Worm (Caenorhabditis elegans) whole organism, early embryonic: ENCODE data around the gene T10G3.1.
"Not testable (repeated sequence)": the region's sequence is repeated elsewhere in the genome, so short reads cannot be mapped to it uniquely, and the experiment has no call there.

ENCODE experiments used
- B0310.2 ChIP-seq: sonication (generic microtip); optimal IDR thresholded peaks from 2 replicates; lab custom pipeline; 2016; ENCODE audit warnings: mild to moderate bottlenecking, missing genetic modification characterization, missing compliant biosample characterization
- F13C5.2 ChIP-seq: sonication (generic microtip); optimal IDR thresholded peaks from 2 replicates; lab custom pipeline; 2017; ENCODE audit warnings: mild to moderate bottlenecking, missing genetic modification characterization, inconsistent platforms, missing compliant biosample characterization
- aly-1 ChIP-seq: sonication (generic microtip); optimal IDR thresholded peaks from 2 replicates; lab custom pipeline; 2016; ENCODE audit warnings: missing genetic modification characterization, missing compliant biosample characterization
- ama-1 ChIP-seq: fragments of 150-350 bp; optimal IDR thresholded peaks from 2 replicates; lab custom pipeline; 2014
- ceh-13 ChIP-seq: fragments of 200-800 bp; sonication (Bioruptor generic); optimal IDR thresholded peaks from 2 replicates; lab custom pipeline; 2018; ENCODE audit warnings: mild to moderate bottlenecking, missing genetic modification characterization, missing compliant biosample characterization
- ceh-36 ChIP-seq: sonication (generic microtip); optimal IDR thresholded peaks from 2 replicates; lab custom pipeline; 2016; ENCODE audit warnings: missing genetic modification characterization, inconsistent platforms, missing compliant biosample characterization
- ets-7 ChIP-seq: sonication (generic microtip); optimal IDR thresholded peaks from 2 replicates; lab custom pipeline; 2016; ENCODE audit warnings: missing genotype, missing genetic modification characterization, missing compliant biosample characterization
- flt-1 ChIP-seq: fragments of 200-800 bp; sonication (Bioruptor generic); IDR thresholded peaks from 2 replicates; pipeline ENCODE4 v1.3.6; 2022; ENCODE audit warnings: missing genetic modification characterization, missing compliant biosample characterization
- hmbx-1 ChIP-seq: sonication (generic microtip); optimal IDR thresholded peaks from 2 replicates; lab custom pipeline; 2016; ENCODE audit warnings: mild to moderate bottlenecking, missing genetic modification characterization, missing compliant biosample characterization
- hmg-4 ChIP-seq: fragments of 200-800 bp; sonication (Bioruptor generic); optimal IDR thresholded peaks from 2 replicates; lab custom pipeline; 2018; ENCODE audit warnings: mild to moderate bottlenecking, missing genetic modification characterization, missing compliant biosample characterization
- hnd-1 ChIP-seq: sonication (generic microtip); optimal IDR thresholded peaks from 2 replicates; lab custom pipeline; 2016; ENCODE audit warnings: missing genetic modification characterization, missing compliant biosample characterization
- pes-1 ChIP-seq: fragments of 200-800 bp; sonication (Bioruptor generic); IDR thresholded peaks from 2 replicates; pipeline ENCODE4 v1.3.6; 2022; ENCODE audit warnings: missing genetic modification reagents, missing genetic modification characterization, missing compliant biosample characterization
- scrt-1 ChIP-seq: fragments of 200-800 bp; sonication (Bioruptor generic); IDR thresholded peaks from 2 replicates; pipeline ENCODE4 v1.3.6; 2022; ENCODE audit warnings: missing genetic modification characterization, missing compliant biosample characterization
- sea-1 ChIP-seq: fragments of 200-800 bp; sonication (Bioruptor generic); conservative IDR thresholded peaks from 2 replicates; pipeline ENCODE4 v1.3.6; 2022; ENCODE audit warnings: missing genetic modification characterization, missing compliant biosample characterization
- tbx-11 ChIP-seq: fragments of 200-800 bp; sonication (Bioruptor generic); IDR thresholded peaks from 2 replicates; pipeline ENCODE4 v1.3.6; 2022; ENCODE audit warnings: missing genetic modification characterization, missing compliant biosample characterization
- tbx-37 ChIP-seq: fragments of 200-800 bp; sonication (Bioruptor generic); conservative IDR thresholded peaks from 2 replicates; pipeline ENCODE4 v1.3.6; 2022; ENCODE audit warnings: missing genetic modification reagents, missing genetic modification characterization, missing compliant biosample characterization
- tra-4 ChIP-seq: sonication (generic microtip); optimal IDR thresholded peaks from 2 replicates; lab custom pipeline; 2017; ENCODE audit warnings: missing genetic modification characterization, missing compliant biosample characterization

The T10G3.1 gene

DNA sequence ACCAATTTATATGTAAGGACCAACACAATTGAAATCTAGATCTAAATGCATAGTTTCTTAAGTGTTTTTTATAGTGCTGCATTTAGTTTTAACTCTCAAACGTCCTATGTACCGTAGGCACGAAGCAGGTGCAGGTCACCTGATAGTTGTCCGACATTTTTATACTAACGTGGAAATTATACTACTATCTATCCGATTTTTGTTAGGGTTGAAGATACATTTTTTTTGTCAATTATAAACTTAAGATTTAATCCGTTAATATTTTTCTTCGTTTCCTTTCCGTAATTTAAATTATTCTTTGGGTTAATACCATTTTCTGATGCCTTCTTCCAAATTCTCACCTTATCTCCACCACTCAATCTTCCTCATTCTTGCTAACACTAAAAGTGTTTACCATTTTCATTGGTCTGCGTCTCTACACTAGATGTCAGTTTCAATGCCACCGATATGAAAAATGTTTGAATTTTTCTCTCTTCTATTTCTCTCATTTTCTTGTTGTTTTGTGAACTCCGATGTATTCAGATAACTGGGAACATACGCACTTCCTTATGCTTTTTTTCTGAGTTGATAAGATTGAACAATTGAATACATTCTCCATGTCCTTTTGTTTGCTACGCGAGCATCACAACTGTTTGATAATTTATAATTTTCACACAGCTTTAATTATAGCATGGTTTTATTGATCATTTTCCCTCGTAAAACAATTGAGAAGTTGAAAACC is 28.1 kb downstream of the T10G3.1 start, which contains the start of gene Y2H9A.4:
TSS of gene Y2H9A.4 (plus strand) at position 671 of the 721 bp plus-strand sequence.
- no peak for TF ChIP-seq flt-1 (GFP tag; lab: Robert Waterston, UW)
- TF ChIP-seq aly-1 (tag; lab: Kevin White, UChicago): no peak

DNA sequence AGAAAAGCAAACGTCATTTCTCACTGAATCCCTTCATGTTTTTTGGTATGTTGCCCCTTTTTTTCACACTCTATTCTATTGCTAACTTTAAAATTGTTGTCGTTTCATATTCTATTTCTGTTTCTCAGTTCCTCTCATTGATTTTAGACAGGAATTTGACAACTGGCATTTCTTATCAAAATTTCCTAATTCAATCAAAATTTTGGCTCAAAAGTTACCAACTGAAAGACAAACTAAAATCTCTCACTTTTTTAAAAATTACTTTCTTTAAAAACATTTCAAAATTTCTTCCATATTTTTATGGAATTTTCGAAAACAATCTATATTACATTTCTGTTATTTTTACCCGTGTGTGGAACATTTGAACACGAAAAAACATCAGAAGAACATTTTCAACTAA is 29.9 kb downstream of the T10G3.1 start, which contains the start of gene Y2H9A.6:
TSS of gene Y2H9A.6 (plus strand) at position 301 of the 400 bp plus-strand sequence.
- not testable (repeated sequence) for TF ChIP-seq ets-7; hmbx-1 (tag; lab: Kevin White, UChicago); ama-1 (lab: Kevin White, UChicago)

DNA sequence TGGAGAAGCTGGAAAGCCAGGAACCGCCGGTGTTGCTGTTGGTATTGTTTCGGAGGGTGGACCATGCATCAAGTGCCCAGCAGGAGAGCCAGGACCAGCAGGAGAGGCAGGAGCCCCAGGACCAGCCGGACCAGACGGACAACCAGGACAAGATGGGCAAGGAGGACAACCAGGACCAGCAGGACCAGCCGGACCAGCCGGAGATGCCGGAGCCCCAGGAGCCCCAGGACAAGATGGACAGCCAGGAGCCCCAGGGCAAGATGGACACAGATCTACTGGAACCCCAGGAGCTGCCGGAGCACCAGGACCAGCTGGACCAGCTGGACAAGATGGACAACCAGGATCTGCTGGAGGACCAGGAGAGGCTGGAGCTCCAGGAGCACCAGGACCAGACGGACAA is 30.7 kb downstream of the T10G3.1 start:
- TF ChIP-seq hnd-1 (tag; lab: Kevin White, UChicago) (no peak), hmbx-1 (tag; lab: Kevin White, UChicago) (no peak), scrt-1 (no peak)

DNA sequence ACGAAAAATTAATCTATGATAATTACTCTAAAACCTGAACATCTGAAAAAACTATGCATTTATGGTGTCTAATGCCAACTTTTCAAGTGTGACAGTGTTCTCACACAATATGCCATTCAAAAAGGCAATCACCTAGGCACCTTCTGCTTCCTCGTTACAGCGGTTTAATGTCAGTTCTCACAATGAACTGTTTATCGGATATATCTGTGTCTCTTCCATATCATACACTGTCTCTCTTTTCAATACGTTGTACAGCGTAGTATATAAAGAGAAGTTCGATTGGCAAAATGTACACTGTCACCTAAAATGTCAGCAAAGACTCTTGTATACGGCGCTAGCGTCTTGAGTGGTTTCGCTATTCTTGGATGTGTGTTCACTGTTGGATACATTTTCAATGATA is 31.8 kb downstream of the T10G3.1 start, which contains the start of gene col-162:
TSS of gene col-162 (plus strand) at position 301 of the 400 bp plus-strand sequence.
- TF ChIP-seq hmg-4 (no peak), ceh-13 (GFP tag; lab: Kevin White, UChicago) (no peak), tbx-37 (GFP tag; lab: Robert Waterston, UW) (no peak), tbx-11 (no peak), hmbx-1 (tag; lab: Kevin White, UChicago) (no peak), scrt-1 (no peak), ets-7 (no peak)

DNA sequence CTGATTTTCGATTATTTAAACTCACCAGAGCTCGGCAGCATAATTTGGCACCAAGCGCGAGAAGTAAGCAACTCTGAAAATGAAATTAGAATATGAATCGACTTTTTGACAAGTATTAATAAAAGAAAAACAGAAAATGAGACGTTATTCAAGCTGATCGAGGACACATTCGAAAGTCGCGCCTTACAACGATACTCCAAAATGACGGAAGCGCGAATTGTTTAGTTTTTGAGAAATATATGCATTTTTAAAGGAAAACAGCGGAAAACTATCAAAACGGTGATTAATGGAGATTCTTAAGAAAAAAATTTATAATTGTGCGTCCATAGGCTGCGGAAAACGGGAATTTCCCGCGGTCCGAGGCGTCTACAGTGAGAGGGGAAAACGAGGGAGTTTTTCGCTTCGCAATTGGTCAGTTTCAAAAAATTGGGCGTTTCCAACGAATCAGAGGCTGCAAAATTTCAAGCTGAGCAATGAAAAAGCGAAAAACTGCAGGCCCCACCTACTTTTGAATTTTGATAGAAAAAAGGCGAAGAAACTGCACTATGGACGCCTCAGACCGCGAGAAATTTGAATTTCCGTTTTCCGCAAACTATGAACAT is 35.9 kb downstream of the T10G3.1 start, which contains the start of gene mes-4:
TSS of gene mes-4 (minus strand) at position 73 of the 602 bp plus-strand sequence.
- peak; percentile 33 for TF ChIP-seq F13C5.2 (tag; lab: Kevin White, UChicago)
- no peak for TF ChIP-seq hmbx-1 (tag; lab: Kevin White, UChicago)

DNA sequence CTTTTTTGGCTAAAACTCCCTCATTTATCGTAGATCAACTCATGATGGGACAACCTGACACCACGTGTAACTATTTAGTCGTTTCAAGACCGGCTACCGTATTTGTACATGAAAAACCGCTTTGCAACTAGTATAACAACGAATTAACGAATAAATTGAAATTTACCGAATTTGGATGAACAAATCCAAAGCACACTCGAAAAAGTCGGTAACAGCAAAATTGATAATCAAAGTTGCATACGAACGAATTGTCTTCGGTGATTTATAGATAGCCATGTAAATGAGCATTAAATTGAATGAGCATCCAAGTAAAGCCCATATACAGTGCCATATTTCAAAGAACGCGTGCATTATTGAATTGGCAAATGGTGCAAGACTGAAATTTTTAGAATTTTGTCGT is 41.1 kb downstream of the T10G3.1 start, which contains the start of gene srd-17:
TSS of gene srd-17 (minus strand) at position 351 of the 400 bp plus-strand sequence.
- TF ChIP-seq flt-1 (GFP tag; lab: Robert Waterston, UW) (no peak), F13C5.2 (tag; lab: Kevin White, UChicago) (no peak), tbx-11 (no peak), ceh-36 (tag; lab: Kevin White, UChicago) (no peak), aly-1 (tag; lab: Kevin White, UChicago) (no peak), hnd-1 (tag; lab: Kevin White, UChicago) (no peak), sea-1 (GFP tag; lab: Robert Waterston, UW) (no peak), hmg-4 (no peak), ceh-13 (GFP tag; lab: Kevin White, UChicago) (no peak), ama-1 (lab: Kevin White, UChicago) (no peak), pes-1 (GFP tag; lab: Robert Waterston, UW) (no peak), ets-7 (no peak)

DNA sequence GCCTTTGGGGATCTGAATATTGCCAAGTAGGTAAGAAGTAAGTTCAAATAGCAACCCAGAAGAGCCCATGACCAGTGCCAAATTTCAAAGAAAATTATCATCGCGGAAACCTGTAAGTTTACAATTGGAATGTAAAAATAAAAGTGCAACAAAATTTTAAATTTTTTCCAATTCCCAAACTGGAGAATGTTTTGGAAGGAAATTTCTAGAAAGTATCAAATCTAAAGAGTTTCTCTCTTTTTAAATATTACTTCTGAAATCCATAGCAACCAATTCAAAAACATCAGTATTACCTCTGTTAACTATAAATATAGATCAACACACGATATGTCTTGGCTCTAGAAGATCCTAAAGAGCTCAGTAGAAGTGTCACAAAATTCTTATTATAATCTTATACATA is 44.8 kb downstream of the T10G3.1 start, which contains the start of gene srd-19:
TSS of gene srd-19 (minus strand) at position 101 of the 400 bp plus-strand sequence.
- no peak for TF ChIP-seq aly-1 (tag; lab: Kevin White, UChicago)
- TF ChIP-seq tra-4 (tag; lab: Kevin White, UChicago): no peak
- TF ChIP-seq scrt-1: no peak
- TF ChIP-seq F13C5.2 (tag; lab: Kevin White, UChicago): no peak
- no peak for TF ChIP-seq ceh-13 (GFP tag; lab: Kevin White, UChicago)
- no peak for TF ChIP-seq tbx-37 (GFP tag; lab: Robert Waterston, UW)
- TF ChIP-seq pes-1 (GFP tag; lab: Robert Waterston, UW): no peak
- TF ChIP-seq hmg-4: no peak
- TF ChIP-seq ama-1 (lab: Kevin White, UChicago): no peak
- TF ChIP-seq tbx-11: no peak
- TF ChIP-seq ets-7: no peak
- no peak for TF ChIP-seq flt-1 (GFP tag; lab: Robert Waterston, UW)
- no peak for TF ChIP-seq B0310.2 (tag; lab: Kevin White, UChicago)
- TF ChIP-seq hnd-1 (tag; lab: Kevin White, UChicago): no peak

DNA sequence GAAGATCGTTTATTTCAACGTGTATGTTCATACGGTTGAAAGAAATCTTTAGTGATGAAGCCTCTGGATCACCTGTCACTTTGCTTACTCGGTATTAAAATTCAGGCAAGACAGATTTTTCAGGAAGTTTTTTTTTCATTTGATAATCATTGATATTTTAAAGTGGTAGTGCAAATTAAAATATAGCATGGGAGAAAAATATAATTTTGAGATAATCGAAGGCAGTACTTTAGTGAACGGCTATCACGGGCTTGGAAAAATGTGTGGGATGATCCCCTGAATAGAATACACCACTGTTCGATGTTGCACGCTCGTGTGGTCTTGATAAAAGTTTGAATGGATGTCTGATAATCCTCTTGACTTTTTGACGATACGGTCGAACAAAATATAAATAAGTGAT is 46.1 kb downstream of the T10G3.1 start:
- TF ChIP-seq flt-1 (GFP tag; lab: Robert Waterston, UW) (no peak), tbx-37 (GFP tag; lab: Robert Waterston, UW) (no peak), aly-1 (tag; lab: Kevin White, UChicago) (no peak), sea-1 (GFP tag; lab: Robert Waterston, UW) (no peak), tra-4 (tag; lab: Kevin White, UChicago) (no peak)
